Fruit fly (Drosophila melanogaster): ENCODE measurements around the gene CG6565.

Gene CG6565

dm6 chr2L:13398614-13399161, 24.9 kb downstream of the CG6565 start, which contains the start of the genes CG10859 and CG7110 (continued):
- TF ChIP-seq mirr (GFP tag; optimal IDR thresholded peaks at IDR 0.05) (peak; percentile 55), CG34422 (GFP tag; IDR thresholded peaks at IDR 0.05) (peak; percentile 27; the same call in 1 of the 3 replicates), CG17912 (GFP tag; optimal IDR thresholded peaks at IDR 0.05) (peak; percentile 56), CG13424 (tag; optimal IDR thresholded peaks at IDR 0.05) (peak; percentile 28), cg (GFP tag; optimal IDR thresholded peaks at IDR 0.05) (no peak), CG9727 (GFP tag; optimal IDR thresholded peaks at IDR 0.05) (peak; percentile 61), odd (GFP tag; optimal IDR thresholded peaks at IDR 0.05) (peak; percentile 60), CG3847 (GFP tag; IDR thresholded peaks at IDR 0.05) (peak; percentile 54; the same call in 1 of the 2 replicates), scrt (GFP tag; optimal IDR thresholded peaks at IDR 0.05) (peak; percentile 88), Ssrp (tag; optimal IDR thresholded peaks at IDR 0.05) (no peak), CG4707 (GFP tag; optimal IDR thresholded peaks at IDR 0.05) (peak; percentile 43), stwl (tag; optimal IDR thresholded peaks at IDR 0.05) (peak; percentile 87), phol (tag; optimal IDR thresholded peaks at IDR 0.05) (peak; percentile 69), CG34224 (GFP tag; IDR thresholded peaks at IDR 0.05; ENCODE audit: partially characterized antibody) (no peak), ro (GFP tag; IDR thresholded peaks at IDR 0.05) (no peak), CG5180 (GFP tag; optimal IDR thresholded peaks at IDR 0.05) (no peak), Mes4 (GFP tag; optimal IDR thresholded peaks at IDR 0.05) (peak; percentile 17), sna (GFP tag; IDR thresholded peaks at IDR 0.05; ENCODE audit: partially characterized antibody) (no peak), Sry-δ (GFP tag; optimal IDR thresholded peaks at IDR 0.05) (no peak), CG3995 (GFP tag; optimal IDR thresholded peaks at IDR 0.05) (peak; percentile 13), Meics (GFP tag; optimal IDR thresholded peaks at IDR 0.05) (peak; percentile 79), Jarid2 (GFP tag; optimal IDR thresholded peaks at IDR 0.05) (peak; percentile 16), bsh (GFP tag; optimal IDR thresholded peaks at IDR 0.05) (peak in 1 of 2 experiments; percentile 25), abd-A (tag; optimal IDR thresholded peaks at IDR 0.05) (no peak), hkb (optimal IDR thresholded peaks at IDR 0.05) (no peak), hkb (GFP tag; IDR thresholded peaks at IDR 0.05) (peak; percentile 53), CG30431 (GFP tag; optimal IDR thresholded peaks at IDR 0.05) (no peak), CG9932 (GFP tag; IDR thresholded peaks at IDR 0.05) (no peak), Nf-YA (GFP tag; IDR thresholded peaks at IDR 0.05) (no peak), gfzf (GFP tag; optimal IDR thresholded peaks at IDR 0.05) (peak; percentile 86), CG33213 (GFP tag; optimal IDR thresholded peaks at IDR 0.05) (peak; percentile 56), trh (GFP tag; optimal IDR thresholded peaks at IDR 0.05) (no peak), tap (tag; optimal IDR thresholded peaks at IDR 0.05) (peak; percentile 28), CG13894 (tag; optimal IDR thresholded peaks at IDR 0.05) (peak; percentile 7), CG43689 (GFP tag; IDR thresholded peaks at IDR 0.05) (no peak), CG32532 (GFP tag; IDR thresholded peaks at IDR 0.05) (peak; percentile 55; the same call in 1 of the 2 replicates), CG11504 (tag; optimal IDR thresholded peaks at IDR 0.05) (peak; percentile 48), ato (GFP tag; IDR thresholded peaks at IDR 0.05; ENCODE audit: partially characterized antibody) (no peak), CG6689 (GFP tag; IDR thresholded peaks at IDR 0.05) (no peak), Xbp1 (GFP tag; optimal IDR thresholded peaks at IDR 0.05) (peak; percentile 4), stc (GFP tag; IDR thresholded peaks at IDR 0.05) (no peak), toy (GFP tag; IDR thresholded peaks at IDR 0.05) (no peak), CG5953 (GFP tag; IDR thresholded peaks at IDR 0.05) (no peak), CG13775 (GFP tag; optimal IDR thresholded peaks at IDR 0.05) (peak; percentile 66), CG17186 (GFP tag; optimal IDR thresholded peaks at IDR 0.05) (peak; percentile 99), pan (optimal IDR thresholded peaks at IDR 0.05) (no peak), pan (GFP tag; optimal IDR thresholded peaks at IDR 0.05 in 1 of 2, IDR thresholded peaks at IDR 0.05 in 1 of 2) (peak in 1 of 2 experiments; percentile 10), gsb (GFP tag; IDR thresholded peaks at IDR 0.05) (no peak), slou (GFP tag; optimal IDR thresholded peaks at IDR 0.05) (no peak), Eip74EF (GFP tag; optimal IDR thresholded peaks at IDR 0.05) (peak in 1 of 2 experiments; percentile 55)
